Fruit fly (Drosophila melanogaster) whole organism, embryonic: Measurements from ENCODE around the gene CG15717.
A peak's percentile ranks its signal among the peaks of the same experiment; 100 is the strongest.

ENCODE experiments used
- Atf6 ChIP-seq: fragments of 200-800 bp; sonication (Bioruptor generic); IDR thresholded peaks from 2 replicates; pipeline ENCODE4 v1.3.6; 2022; ENCODE audit warnings: missing biosample characterization, missing genetic modification characterization
- CG10147 ChIP-seq: fragments of 200-800 bp; sonication (Bioruptor generic); optimal IDR thresholded peaks from 2 replicates; lab custom pipeline; 2019; ENCODE audit warnings: missing biosample characterization, mild to moderate bottlenecking, missing genetic modification characterization, moderate library complexity
- CG10366 ChIP-seq: fragments of 200-800 bp; sonication (Bioruptor generic); IDR thresholded peaks from 2 replicates; pipeline ENCODE4 v1.3.6; 2022; ENCODE audit warnings: missing biosample characterization, missing genetic modification characterization
- CG12236 ChIP-seq: fragments of 200-800 bp; sonication (Bioruptor generic); optimal IDR thresholded peaks from 2 replicates; lab custom pipeline; 2016; ENCODE audit warnings: missing biosample characterization, missing genetic modification characterization
- CG12659 ChIP-seq: fragments of 200-800 bp; sonication (Bioruptor generic); optimal IDR thresholded peaks from 3 replicates; lab custom pipeline; 2017; ENCODE audit warnings: mild to moderate bottlenecking, missing biosample characterization, missing genetic modification reagents, missing genetic modification characterization
- CG15011 ChIP-seq: fragments of 200-800 bp; sonication (Bioruptor generic); optimal IDR thresholded peaks from 3 replicates; lab custom pipeline; 2018; ENCODE audit warnings: missing biosample characterization, mild to moderate bottlenecking, missing genetic modification characterization
- CG1603 ChIP-seq: fragments of 200-800 bp; sonication (Bioruptor generic); optimal IDR thresholded peaks from 2 replicates; lab custom pipeline; 2019; ENCODE audit warnings: missing biosample characterization, mild to moderate bottlenecking, missing genetic modification characterization, moderate library complexity
- CG1647 ChIP-seq: fragments of 200-800 bp; sonication (Bioruptor generic); optimal IDR thresholded peaks from 3 replicates; lab custom pipeline; 2016; ENCODE audit warnings: missing biosample characterization, missing genetic modification characterization
- CG16779 ChIP-seq: fragments of 200-800 bp; sonication (Bioruptor generic); IDR thresholded peaks from 2 replicates; pipeline ENCODE4 v1.3.6; 2022; ENCODE audit warnings: missing biosample characterization, missing genetic modification characterization
- CG16863 ChIP-seq: fragments of 200-800 bp; sonication (Bioruptor generic); optimal IDR thresholded peaks from 3 replicates; lab custom pipeline; 2016; ENCODE audit warnings: missing biosample characterization, missing genetic modification characterization
- CG17802 ChIP-seq: fragments of 200-800 bp; sonication (Bioruptor generic); optimal IDR thresholded peaks from 2 replicates; lab custom pipeline; 2018; ENCODE audit warnings: missing biosample characterization, mild to moderate bottlenecking, missing genetic modification characterization, moderate library complexity
- CG18262 ChIP-seq: fragments of 200-800 bp; optimal IDR thresholded peaks from 3 replicates; lab custom pipeline; 2019; ENCODE audit warnings: missing biosample characterization, mild to moderate bottlenecking, missing genetic modification characterization, moderate library complexity
- CG3163 ChIP-seq: fragments of 200-800 bp; sonication (Bioruptor generic); optimal IDR thresholded peaks from 3 replicates; lab custom pipeline; 2016; ENCODE audit warnings: missing biosample characterization, missing genetic modification characterization
- CG32532 ChIP-seq: fragments of 200-800 bp; sonication (Bioruptor generic); IDR thresholded peaks from 2 replicates; pipeline ENCODE4 v1.3.6; 2022; ENCODE audit warnings: missing biosample characterization, missing genetic modification characterization
- CG34224 ChIP-seq: fragments of 200-800 bp; sonication (Bioruptor generic); IDR thresholded peaks from 3 replicates; pipeline ENCODE4 v1.3.6; 2022; ENCODE audit warnings: missing biosample characterization, missing genetic modification characterization; ENCODE audit not compliant: partially characterized antibody
- CG4404 ChIP-seq: fragments of 200-800 bp; sonication (Bioruptor generic); IDR thresholded peaks from 2 replicates; pipeline ENCODE4 v1.3.6; 2022; ENCODE audit warnings: missing biosample characterization, missing genetic modification characterization
- CG5180 ChIP-seq: fragments of 200-800 bp; sonication (Bioruptor generic); optimal IDR thresholded peaks from 3 replicates; lab custom pipeline; 2017; ENCODE audit warnings: missing biosample characterization, missing genetic modification characterization, mild to moderate bottlenecking, moderate library complexity, missing genetic modification reagents
- CG6689 ChIP-seq: fragments of 200-800 bp; sonication (Bioruptor generic); IDR thresholded peaks from 2 replicates; pipeline ENCODE4 v1.3.6; 2022; ENCODE audit warnings: missing biosample characterization, missing genetic modification characterization
- CG8765 ChIP-seq: fragments of 200-800 bp; sonication (Bioruptor generic); IDR thresholded peaks from 2 replicates; pipeline ENCODE4 v1.3.6; 2022; ENCODE audit warnings: missing biosample characterization, missing genetic modification characterization
- CG9876 ChIP-seq: fragments of 200-800 bp; sonication (Bioruptor generic); optimal IDR thresholded peaks from 2 replicates; lab custom pipeline; 2016; ENCODE audit warnings: missing biosample characterization, missing genetic modification characterization
- D ChIP-seq, 2 experiments: fragments of 200-800 bp in 1 of 2; fragments of >200 bp in 1 of 2; sonication (Bioruptor generic) in 1 of 2; optimal IDR thresholded peaks; 2 replicates in 1 of 2; 3 replicates in 1 of 2; lab custom pipeline; 2017; ENCODE audit warnings: mild to moderate bottlenecking in 1 of 2, missing biosample characterization in 1 of 2, missing genetic modification characterization in 1 of 2, missing genetic modification reagents in 1 of 2
- Dll ChIP-seq: fragments of 200-800 bp; sonication (Bioruptor generic); IDR thresholded peaks from 4 replicates; pipeline ENCODE4 v1.3.6; 2022; ENCODE audit warnings: missing biosample characterization, missing genetic modification characterization; ENCODE audit not compliant: partially characterized antibody
- Drgx ChIP-seq: fragments of 200-800 bp; sonication (Bioruptor generic); IDR thresholded peaks from 2 replicates; pipeline ENCODE4 v1.3.6; 2022; ENCODE audit warnings: missing biosample characterization, missing genetic modification characterization
- NK7.1 ChIP-seq: fragments of 200-800 bp; sonication (Bioruptor generic); optimal IDR thresholded peaks from 3 replicates; lab custom pipeline; 2016; ENCODE audit warnings: missing biosample characterization, missing genetic modification characterization
- Nf-YB ChIP-seq: fragments of 200-800 bp; sonication (Bioruptor generic); optimal IDR thresholded peaks from 3 replicates; lab custom pipeline; 2019; ENCODE audit warnings: missing biosample characterization, mild to moderate bottlenecking, missing genetic modification characterization, moderate library complexity
- Opbp ChIP-seq: fragments of 200-800 bp; sonication (Bioruptor generic); IDR thresholded peaks from 3 replicates; pipeline ENCODE4 v1.3.6; 2022; ENCODE audit warnings: missing biosample characterization, missing genetic modification characterization; ENCODE audit not compliant: partially characterized antibody
- Side ChIP-seq: fragments of 200-800 bp; sonication (Bioruptor generic); optimal IDR thresholded peaks from 2 replicates; lab custom pipeline; 2016; ENCODE audit warnings: missing biosample characterization, missing genetic modification characterization
- Spps ChIP-seq: fragments of 200-800 bp; sonication (Bioruptor generic); optimal IDR thresholded peaks from 2 replicates; lab custom pipeline; 2018; ENCODE audit warnings: missing biosample characterization, mild to moderate bottlenecking, missing genetic modification characterization
- Trl ChIP-seq, 3 experiments: fragments of >200 bp in 2 of 3; fragments of 200-800 bp in 1 of 3; sonication (Bioruptor generic) in 1 of 3; optimal IDR thresholded peaks; 2 replicates in 1 of 3; 3 replicates in 2 of 3; lab custom pipeline; 2016 to 2017; ENCODE audit warnings: missing biosample characterization in 1 of 3, missing genetic modification characterization in 1 of 3
- Xbp1 ChIP-seq: fragments of 200-800 bp; sonication (Bioruptor generic); optimal IDR thresholded peaks from 3 replicates; lab custom pipeline; 2016; ENCODE audit warnings: missing biosample characterization, mild to moderate bottlenecking, missing genetic modification characterization
- ab ChIP-seq: fragments of 200-800 bp; sonication (Bioruptor generic); optimal IDR thresholded peaks from 2 replicates; lab custom pipeline; 2016; ENCODE audit warnings: missing biosample characterization, missing genetic modification characterization
- ap ChIP-seq: fragments of 200-800 bp; sonication (Bioruptor generic); IDR thresholded peaks from 2 replicates; pipeline ENCODE4 v1.3.6; 2022; ENCODE audit warnings: missing biosample characterization, missing genetic modification characterization
- bsh ChIP-seq, 2 experiments: fragments of 200-800 bp; sonication (Bioruptor generic); optimal IDR thresholded peaks; 2 replicates each; lab custom pipeline; 2017 to 2018; ENCODE audit warnings: mild to moderate bottlenecking in 2 of 2, missing biosample characterization in 2 of 2, missing genetic modification characterization in 2 of 2, moderate library complexity in 1 of 2
- ci ChIP-seq: fragments of 200-800 bp; sonication (Bioruptor generic); IDR thresholded peaks from 3 replicates; pipeline ENCODE4 v1.3.6; 2022; ENCODE audit warnings: missing biosample characterization, missing genetic modification characterization
- emc ChIP-seq: fragments of 200-800 bp; sonication (Bioruptor generic); optimal IDR thresholded peaks from 2 replicates; lab custom pipeline; 2016; ENCODE audit warnings: missing biosample characterization, missing genetic modification characterization
- esg ChIP-seq: fragments of 200-800 bp; sonication (Bioruptor generic); conservative IDR thresholded peaks from 2 replicates; pipeline ENCODE4 v1.3.6; 2022; ENCODE audit warnings: missing biosample characterization, missing genetic modification characterization
- gce ChIP-seq: fragments of 200-800 bp; sonication (Bioruptor generic); IDR thresholded peaks from 3 replicates; pipeline ENCODE4 v1.3.6; 2022; ENCODE audit warnings: missing biosample characterization, missing genetic modification characterization
- gfzf ChIP-seq: fragments of 200-800 bp; sonication (Bioruptor generic); optimal IDR thresholded peaks from 2 replicates; lab custom pipeline; 2016; ENCODE audit warnings: missing biosample characterization, mild to moderate bottlenecking, missing genetic modification characterization, moderate library complexity
- gsb-n ChIP-seq: fragments of 200-800 bp; sonication (Bioruptor generic); optimal IDR thresholded peaks from 3 replicates; lab custom pipeline; 2018; ENCODE audit warnings: missing biosample characterization, mild to moderate bottlenecking, missing genetic modification characterization
- ind ChIP-seq: fragments of 200-800 bp; sonication (Bioruptor generic); optimal IDR thresholded peaks from 3 replicates; lab custom pipeline; 2016; ENCODE audit warnings: missing biosample characterization, missing genetic modification characterization
- jigr1 ChIP-seq: fragments of 200-800 bp; sonication (Bioruptor generic); IDR thresholded peaks from 3 replicates; pipeline ENCODE4 v1.3.6; 2022; ENCODE audit warnings: missing biosample characterization, missing genetic modification characterization
- odd ChIP-seq: fragments of 200-800 bp; sonication (Bioruptor generic); optimal IDR thresholded peaks from 2 replicates; lab custom pipeline; 2017; ENCODE audit warnings: missing biosample characterization, mild to moderate bottlenecking, missing genetic modification characterization
- pan ChIP-seq, 4 experiments: fragments of >200 bp in 3 of 4; fragments of 200-800 bp in 1 of 4; sonication (Bioruptor generic) in 1 of 4; optimal IDR thresholded peaks in 3 of 4; IDR thresholded peaks in 1 of 4; 2 replicates each; pipeline versions ENCODE4 v1.3.6 to Lab custom; 2017 to 2022; ENCODE audit warnings: missing biosample characterization in 2 of 4, missing genetic modification characterization in 2 of 4, mixed read lengths in 1 of 4
- sd ChIP-seq: fragments of 200-800 bp; sonication (Bioruptor generic); optimal IDR thresholded peaks from 3 replicates; lab custom pipeline; 2018; ENCODE audit warnings: missing biosample characterization, mild to moderate bottlenecking, missing genetic modification characterization, moderate library complexity
- slou ChIP-seq: fragments of 200-800 bp; sonication (Bioruptor generic); optimal IDR thresholded peaks from 3 replicates; lab custom pipeline; 2016; ENCODE audit warnings: missing biosample characterization, missing genetic modification characterization
- sug ChIP-seq: fragments of 200-800 bp; optimal IDR thresholded peaks from 2 replicates; lab custom pipeline; 2019; ENCODE audit warnings: missing biosample characterization, mild to moderate bottlenecking, missing genetic modification characterization, moderate library complexity
- tio ChIP-seq: fragments of 200-800 bp; sonication (Bioruptor generic); optimal IDR thresholded peaks from 2 replicates; lab custom pipeline; 2017; ENCODE audit warnings: missing biosample characterization, missing genetic modification characterization, inconsistent platforms
- zfh1 ChIP-seq: fragments of 200-800 bp; sonication (Bioruptor generic); IDR thresholded peaks from 3 replicates; pipeline ENCODE4 v1.3.6; 2022; ENCODE audit warnings: missing biosample characterization, missing genetic modification characterization

The CG15717 gene

DNA sequence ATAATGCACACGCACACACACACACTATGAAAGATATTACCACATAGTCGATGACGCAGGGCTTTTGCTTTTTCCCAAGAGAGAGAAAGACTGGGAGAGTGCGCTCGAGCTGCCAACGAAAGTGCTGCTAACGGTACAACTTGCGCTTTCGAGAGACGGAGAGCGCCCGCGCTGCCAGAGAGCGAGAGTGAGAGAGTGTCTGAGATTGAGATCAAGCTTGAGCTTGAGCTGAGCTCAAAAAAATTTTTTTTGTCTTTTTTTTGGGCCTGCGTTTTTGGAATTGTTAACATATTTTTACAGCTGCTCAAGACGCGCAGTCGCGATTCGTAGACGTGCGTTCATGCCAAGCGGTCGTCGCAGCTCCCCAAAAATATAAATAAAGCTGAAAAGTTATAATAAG, 10.1 kb downstream of the CG15717 start, which contains the start of gene CG32645 (continued):
- 0 out of 4 replicates have a peak, but pooled peaks have one; percentile 14 for TF ChIP-seq Dll (GFP tag; lab: Robert Waterston, UW)
- TF ChIP-seq sd = peak; percentile 91
- no peak for TF ChIP-seq CG1647
- peak; percentile 20; the same call in 1 of the 3 replicates for TF ChIP-seq ci
- no peak for TF ChIP-seq Nf-YB (GFP tag; lab: Kevin White, UChicago)
- TF ChIP-seq sug (tag; lab: Kevin White, UChicago) = no peak
- TF ChIP-seq Spps = peak; percentile 6
- TF ChIP-seq Opbp = 0 out of 3 replicates have a peak, but pooled peaks have one; percentile 13
- no peak for TF ChIP-seq CG6689 (GFP tag; lab: Robert Waterston, UW)
- TF ChIP-seq CG16779 = no peak
- TF ChIP-seq CG8765 (GFP tag; lab: Robert Waterston, UW) = no peak
- no peak for TF ChIP-seq pan (optimal IDR thresholded peaks at IDR 0.05; lab: Kevin White, UChicago)
- TF ChIP-seq pan (GFP tag; optimal IDR thresholded peaks at IDR 0.05 in 1 of 2, IDR thresholded peaks at IDR 0.05 in 1 of 2) = peak in 1 of 2 experiments; percentile 6
- TF ChIP-seq slou (GFP tag; lab: Kevin White, UChicago) = no peak
- peak; percentile 41 to 68 for TF ChIP-seq Trl (optimal IDR thresholded peaks at IDR 0.05; lab: Kevin White, UChicago)
- no peak for TF ChIP-seq Trl (GFP tag; optimal IDR thresholded peaks at IDR 0.05; lab: Kevin White, UChicago)
- TF ChIP-seq Drgx = 0 out of 2 replicates have a peak, but pooled peaks have one; percentile 16
- no peak for TF ChIP-seq CG15011 (GFP tag; lab: Kevin White, UChicago)

DNA sequence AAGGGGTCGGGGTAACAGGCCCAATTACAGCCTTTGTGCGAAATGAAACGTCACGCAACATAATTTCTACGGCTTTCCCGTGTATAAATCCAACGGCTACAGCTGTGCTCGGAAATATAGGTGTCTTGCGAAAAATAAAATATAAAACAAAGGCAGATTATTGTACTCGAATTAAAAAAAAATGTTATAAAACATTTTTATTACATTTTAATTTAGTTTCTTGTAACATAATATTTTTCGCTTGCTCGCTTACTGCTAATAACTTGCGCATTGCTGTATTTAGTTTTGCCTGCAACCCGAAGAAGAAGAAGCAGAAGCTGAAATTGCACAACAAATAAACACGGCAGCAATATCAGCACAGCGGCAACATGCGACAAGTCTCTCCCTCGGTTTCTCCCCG, 14.3 kb downstream of the CG15717 start:
- TF ChIP-seq CG1603 = peak; percentile 41
- no peak for TF ChIP-seq emc
- no peak for TF ChIP-seq CG16863 (GFP tag; lab: Kevin White, UChicago)
- TF ChIP-seq CG3163 (GFP tag; lab: Kevin White, UChicago) = no peak
- TF ChIP-seq zfh1 (GFP tag; lab: Robert Waterston, UW) = 0 out of 3 replicates have a peak, but pooled peaks have one; percentile 17
- peak; percentile 21 for TF ChIP-seq ind (GFP tag; lab: Kevin White, UChicago)
- TF ChIP-seq ab = no peak
- TF ChIP-seq CG12659 (GFP tag; lab: Kevin White, UChicago) = peak; percentile 25
- no peak; the same call in 1 of the 2 replicates for TF ChIP-seq Atf6 (GFP tag; lab: Robert Waterston, UW)
- TF ChIP-seq Side (GFP tag; lab: Kevin White, UChicago) = no peak
- TF ChIP-seq CG10366 (GFP tag; lab: Robert Waterston, UW) = peak; percentile 54
- no peak for TF ChIP-seq CG9876
- no peak for TF ChIP-seq gce (GFP tag; lab: Robert Waterston, UW)
- TF ChIP-seq gsb-n (tag; lab: Kevin White, UChicago) = no peak
- TF ChIP-seq CG4404 (GFP tag; lab: Robert Waterston, UW) = peak; percentile 39
- no peak for TF ChIP-seq jigr1
- peak; percentile 28; the same call in 1 of the 2 replicates for TF ChIP-seq CG32532 (GFP tag; lab: Robert Waterston, UW)
- TF ChIP-seq odd (GFP tag; lab: Kevin White, UChicago) = no peak
- no peak for TF ChIP-seq CG34224
- TF ChIP-seq D (optimal IDR thresholded peaks at IDR 0.05; lab: Kevin White, UChicago) = no peak
- TF ChIP-seq D (GFP tag; optimal IDR thresholded peaks at IDR 0.05; lab: Kevin White, UChicago) = peak; percentile 23
- TF ChIP-seq ap (GFP tag; lab: Robert Waterston, UW) = no peak
- peak; percentile 34 for TF ChIP-seq Xbp1 (GFP tag; lab: Kevin White, UChicago)
- no peak for TF ChIP-seq sug (tag; lab: Kevin White, UChicago)
- TF ChIP-seq CG17802 = no peak
- peak; percentile 40 for TF ChIP-seq CG18262 (tag; lab: Kevin White, UChicago)
- peak; percentile 10 for TF ChIP-seq CG5180 (GFP tag; lab: Kevin White, UChicago)
- TF ChIP-seq tio (GFP tag; lab: Kevin White, UChicago) = no peak
- TF ChIP-seq slou (GFP tag; lab: Kevin White, UChicago) = no peak
- TF ChIP-seq bsh (GFP tag; optimal IDR thresholded peaks at IDR 0.05; lab: Kevin White, UChicago) = peak; percentile 47
- TF ChIP-seq gfzf (GFP tag; lab: Kevin White, UChicago) = no peak
- TF ChIP-seq CG12236 = no peak
- peak; percentile 43; the same call in 1 of the 2 replicates for TF ChIP-seq esg
- TF ChIP-seq CG10147 = no peak
- no peak for TF ChIP-seq NK7.1 (GFP tag; lab: Kevin White, UChicago)
